Fruit fly (Drosophila melanogaster): Measurements from ENCODE around the gene aub.
A peak's percentile ranks its signal among the peaks of the same experiment; 100 is the strongest.

aub gene

dm6 chr2L:10987370-10987853, 13.9 kb downstream of the aub start, which contains the start of the genes piwi and CG12253 (continued):
- TF ChIP-seq pnt (GFP tag; optimal IDR thresholded peaks at IDR 0.05): no peak
- TF ChIP-seq CG8089 (GFP tag; optimal IDR thresholded peaks at IDR 0.05): no peak
- TF ChIP-seq CG9609 (GFP tag; optimal IDR thresholded peaks at IDR 0.05): peak; percentile 25
- TF ChIP-seq CG2199 (GFP tag; IDR thresholded peaks at IDR 0.05): no peak
- TF ChIP-seq CG31388 (GFP tag; optimal IDR thresholded peaks at IDR 0.05): no peak
- no peak for TF ChIP-seq mirr (GFP tag; optimal IDR thresholded peaks at IDR 0.05)
- TF ChIP-seq schlank (tag; optimal IDR thresholded peaks at IDR 0.05): peak; percentile 7
- TF ChIP-seq ab (GFP tag; optimal IDR thresholded peaks at IDR 0.05): no peak
- TF ChIP-seq stc (GFP tag; IDR thresholded peaks at IDR 0.05): no peak
- TF ChIP-seq Ssrp (tag; optimal IDR thresholded peaks at IDR 0.05): peak; percentile 94
- no peak for TF ChIP-seq slp2 (GFP tag; optimal IDR thresholded peaks at IDR 0.05)
- TF ChIP-seq stwl (tag; optimal IDR thresholded peaks at IDR 0.05): peak; percentile 51
- TF ChIP-seq NC2α (GFP tag; optimal IDR thresholded peaks at IDR 0.05): no peak
- TF ChIP-seq trem (tag; optimal IDR thresholded peaks at IDR 0.05): peak; percentile 44
- peak; percentile 63 for TF ChIP-seq trh (GFP tag; optimal IDR thresholded peaks at IDR 0.05)
- TF ChIP-seq cg (GFP tag; optimal IDR thresholded peaks at IDR 0.05): no peak
- TF ChIP-seq TFAM (GFP tag; optimal IDR thresholded peaks at IDR 0.05): no peak
- TF ChIP-seq gcm (GFP tag; optimal IDR thresholded peaks at IDR 0.05): no peak
- TF ChIP-seq twi (tag; optimal IDR thresholded peaks at IDR 0.05): peak; percentile 69
- no peak for TF ChIP-seq tap (tag; optimal IDR thresholded peaks at IDR 0.05)
- no peak for TF ChIP-seq nau (GFP tag; optimal IDR thresholded peaks at IDR 0.05)
- peak; percentile 48 for TF ChIP-seq Lhr (GFP tag; optimal IDR thresholded peaks at IDR 0.05)
- peak; percentile 88 for TF ChIP-seq CG12659 (GFP tag; optimal IDR thresholded peaks at IDR 0.05)
- no peak for TF ChIP-seq unc-4 (GFP tag; IDR thresholded peaks at IDR 0.05; ENCODE audit: partially characterized antibody)
- no peak for TF ChIP-seq Eip74EF (GFP tag; optimal IDR thresholded peaks at IDR 0.05)
- peak; percentile 7 for TF ChIP-seq CG4707 (GFP tag; optimal IDR thresholded peaks at IDR 0.05)
- TF ChIP-seq CG8944 (GFP tag; optimal IDR thresholded peaks at IDR 0.05): no peak
- TF ChIP-seq caup (GFP tag; optimal IDR thresholded peaks at IDR 0.05; ENCODE audit: severe bottlenecking): no peak
- peak; percentile 75 for TF ChIP-seq esg (GFP tag; conservative IDR thresholded peaks at IDR 0.05)
- peak; percentile 71 for TF ChIP-seq sens (GFP tag)
- no peak for TF ChIP-seq Sry-δ (GFP tag; optimal IDR thresholded peaks at IDR 0.05)
- TF ChIP-seq oc (tag; optimal IDR thresholded peaks at IDR 0.05): no peak
- TF ChIP-seq en (GFP tag; optimal IDR thresholded peaks at IDR 0.05): no peak
- peak; percentile 77; the same call in 1 of the 2 replicates for TF ChIP-seq ranshi (GFP tag; IDR thresholded peaks at IDR 0.05)
- no peak for TF ChIP-seq Trl (optimal IDR thresholded peaks at IDR 0.05)
- peak; percentile 20 for TF ChIP-seq Trl (GFP tag; optimal IDR thresholded peaks at IDR 0.05)

- TF ChIP-seq hb (GFP tag; IDR thresholded peaks at IDR 0.05; ENCODE audit: partially characterized antibody) (no peak), Bgb (GFP tag; IDR thresholded peaks at IDR 0.05; ENCODE audit: partially characterized antibody) (no peak), CG33557 (GFP tag; optimal IDR thresholded peaks at IDR 0.05) (no peak), pros (GFP tag; optimal IDR thresholded peaks at IDR 0.05) (no peak), luna (GFP tag; optimal IDR thresholded peaks at IDR 0.05) (no peak), CG10209 (GFP tag; optimal IDR thresholded peaks at IDR 0.05) (no peak), yki (optimal IDR thresholded peaks at IDR 0.05) (no peak), CG43689 (GFP tag; IDR thresholded peaks at IDR 0.05) (no peak), CG14441 (GFP tag; IDR thresholded peaks at IDR 0.05) (peak; percentile 65), CG42726 (GFP tag; IDR thresholded peaks at IDR 0.05; ENCODE audit: partially characterized antibody) (no peak), CG11695 (GFP tag; IDR thresholded peaks at IDR 0.05) (peak; percentile 58; the same call in 1 of the 3 replicates), CG17829 (tag; optimal IDR thresholded peaks at IDR 0.05) (peak; percentile 67), Myb (GFP tag; optimal IDR thresholded peaks at IDR 0.05) (no peak), Kr (GFP tag; optimal IDR thresholded peaks at IDR 0.05) (no peak), z (GFP tag; IDR thresholded peaks at IDR 0.05) (peak; percentile 93), zf30C (GFP tag; optimal IDR thresholded peaks at IDR 0.05) (peak; percentile 49), nerfin-2 (GFP tag; IDR thresholded peaks at IDR 0.05; ENCODE audit: partially characterized antibody) (no peak)
Observed at dm6 chr2L:10986138-10986537, 15.1 kb downstream of the aub start.

All from whole organism, embryonic.